Fruit fly (Drosophila melanogaster) S2 (cell line): Measurements from ENCODE around the gene Ptp10D.

Experiments used
- CG8478 ChIP-seq: fragments of >200 bp; optimal IDR thresholded peaks from 2 replicates; lab custom pipeline; 2018
- CTCF ChIP-seq, 2 experiments: fragments of >200 bp; optimal IDR thresholded peaks; 2 replicates each; lab custom pipeline; 2018

DNA sequence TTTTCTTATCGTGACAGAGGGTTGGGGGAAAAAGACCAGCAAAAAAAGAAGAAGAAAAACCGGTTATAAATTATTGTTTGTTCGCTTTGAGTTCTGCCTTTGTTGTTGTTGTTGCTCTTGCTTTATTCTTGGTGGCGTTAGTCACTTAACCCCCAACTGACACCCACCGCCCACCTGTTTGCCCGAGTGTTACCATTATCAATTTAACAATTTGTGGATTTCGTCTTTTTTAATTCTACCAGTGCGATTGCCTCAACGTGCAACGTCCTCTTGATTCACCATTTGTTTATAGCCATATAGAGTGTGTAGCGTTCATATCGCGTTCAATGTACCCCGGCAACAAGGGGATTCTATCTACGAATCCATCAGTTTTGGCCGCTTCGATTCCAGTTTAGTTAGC, 20.4 kb upstream of the Ptp10D start:
- TF ChIP-seq CTCF (optimal IDR thresholded peaks at IDR 0.05; lab: Kevin White, UChicago) (no peak), CG8478 (no peak)
